Worm (Caenorhabditis elegans): ENCODE data around the gene gcs-1.

DNA sequence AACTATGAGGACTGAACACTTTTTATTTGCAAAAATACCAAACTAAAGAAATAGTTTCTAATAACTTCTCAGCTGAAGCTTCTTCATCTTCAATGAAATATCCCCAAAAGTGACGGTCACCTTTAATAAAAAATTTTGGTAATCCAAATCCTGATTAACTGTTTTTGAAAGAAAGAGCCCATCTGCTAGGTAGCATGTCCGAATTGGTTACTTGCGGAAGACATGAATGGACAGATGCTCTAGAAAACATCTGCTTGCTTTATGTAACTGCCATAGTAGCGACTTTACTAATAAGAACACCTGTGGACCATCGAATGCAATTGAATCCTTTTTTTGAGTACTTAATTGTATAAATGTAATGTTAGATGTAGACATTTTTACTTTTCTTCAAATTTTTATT is 20.9 kb upstream of the gcs-1 start:
- no peak for TF ChIP-seq unc-62 (GFP tag; optimal IDR thresholded peaks at IDR 0.05)
- TF ChIP-seq nhr-21 (tag; optimal IDR thresholded peaks at IDR 0.05): no peak
- TF ChIP-seq lin-39 (tag; optimal IDR thresholded peaks at IDR 0.05): no peak
- TF ChIP-seq lsy-2 (tag; optimal IDR thresholded peaks at IDR 0.05): no peak
